Fruit fly (Drosophila melanogaster): Measurements from ENCODE around the gene ema.

- peak; percentile 24 for TF ChIP-seq CG11617 (GFP tag; optimal IDR thresholded peaks at IDR 0.05)
- TF ChIP-seq Crg-1 (GFP tag; optimal IDR thresholded peaks at IDR 0.05) = no peak
- TF ChIP-seq Hr96 (GFP tag; optimal IDR thresholded peaks at IDR 0.05) = no peak
- TF ChIP-seq CG5204 (GFP tag; optimal IDR thresholded peaks at IDR 0.05) = no peak
- no peak for TF ChIP-seq Clk (GFP tag; optimal IDR thresholded peaks at IDR 0.05)
- no peak for TF ChIP-seq cnc (optimal IDR thresholded peaks at IDR 0.05)
- TF ChIP-seq tj (GFP tag; optimal IDR thresholded peaks at IDR 0.05) = no peak
- TF ChIP-seq CG12768 (GFP tag; optimal IDR thresholded peaks at IDR 0.05) = no peak
- TF ChIP-seq kay (GFP tag; ENCODE audit: borderline replicate concordance) = no peak
- TF ChIP-seq CG7101 (tag; optimal IDR thresholded peaks at IDR 0.05) = peak; percentile 17
- peak; percentile 11 for TF ChIP-seq Mnt (GFP tag; optimal IDR thresholded peaks at IDR 0.05)
- TF ChIP-seq CG1620 (GFP tag; optimal IDR thresholded peaks at IDR 0.05) = peak; percentile 21
- no peak for TF ChIP-seq ovo (GFP tag; optimal IDR thresholded peaks at IDR 0.05)
- TF ChIP-seq CG14711 (tag; optimal IDR thresholded peaks at IDR 0.05) = peak; percentile 52
Measured at dm6 chr3R:16441367-16441923, at the start of gene ema.

Measured in whole organism, adult.